Fruit fly (Drosophila melanogaster) whole organism, embryonic: ENCODE measurements around the gene CG3149.

Source experiments
- CG10366 ChIP-seq: fragments of 200-800 bp; sonication (Bioruptor generic); IDR thresholded peaks from 2 replicates; pipeline ENCODE4 v1.3.6; 2022; ENCODE audit warnings: missing biosample characterization, missing genetic modification characterization
- CG12659 ChIP-seq: fragments of 200-800 bp; sonication (Bioruptor generic); optimal IDR thresholded peaks from 3 replicates; lab custom pipeline; 2017; ENCODE audit warnings: mild to moderate bottlenecking, missing biosample characterization, missing genetic modification reagents, missing genetic modification characterization
- CG13624 ChIP-seq: fragments of 200-800 bp; sonication (Bioruptor generic); optimal IDR thresholded peaks from 2 replicates; lab custom pipeline; 2016; ENCODE audit warnings: missing biosample characterization, missing genetic modification characterization
- CG15269 ChIP-seq: fragments of 200-800 bp; sonication (Bioruptor generic); optimal IDR thresholded peaks from 2 replicates; lab custom pipeline; 2018; ENCODE audit warnings: missing biosample characterization, mild to moderate bottlenecking, missing genetic modification characterization, moderate library complexity
- CG16863 ChIP-seq: fragments of 200-800 bp; sonication (Bioruptor generic); optimal IDR thresholded peaks from 3 replicates; lab custom pipeline; 2016; ENCODE audit warnings: missing biosample characterization, missing genetic modification characterization
- CG30403 ChIP-seq: fragments of 200-800 bp; sonication (Bioruptor generic); optimal IDR thresholded peaks from 3 replicates; lab custom pipeline; 2016; ENCODE audit warnings: missing biosample characterization, missing genetic modification characterization
- CG32532 ChIP-seq: fragments of 200-800 bp; sonication (Bioruptor generic); IDR thresholded peaks from 2 replicates; pipeline ENCODE4 v1.3.6; 2022; ENCODE audit warnings: missing biosample characterization, missing genetic modification characterization
- CG32772 ChIP-seq: fragments of 200-800 bp; sonication (Bioruptor generic); IDR thresholded peaks from 2 replicates; pipeline ENCODE4 v1.3.6; 2022; ENCODE audit warnings: missing biosample characterization, missing genetic modification characterization
- CG34376 ChIP-seq: fragments of 200-800 bp; sonication (Bioruptor generic); optimal IDR thresholded peaks from 2 replicates; lab custom pipeline; 2018; ENCODE audit warnings: missing biosample characterization, mild to moderate bottlenecking, missing genetic modification characterization
- CG8478 ChIP-seq: fragments of >200 bp; optimal IDR thresholded peaks from 2 replicates; lab custom pipeline; 2018
- Camta ChIP-seq: fragments of 200-800 bp; sonication (Bioruptor generic); optimal IDR thresholded peaks from 2 replicates; lab custom pipeline; 2016; ENCODE audit warnings: missing biosample characterization, missing genetic modification characterization
- D19B ChIP-seq: fragments of 200-800 bp; sonication (Bioruptor generic); optimal IDR thresholded peaks from 2 replicates; lab custom pipeline; 2017; ENCODE audit warnings: missing biosample characterization, mild to moderate bottlenecking, missing genetic modification characterization
- Dip3 ChIP-seq: fragments of 200-800 bp; sonication (Bioruptor generic); optimal IDR thresholded peaks from 3 replicates; lab custom pipeline; 2016; ENCODE audit warnings: missing biosample characterization, missing genetic modification characterization
- E2f2 ChIP-seq: fragments of 200-800 bp; sonication (Bioruptor generic); IDR thresholded peaks from 2 replicates; pipeline ENCODE4 v1.3.6; 2022; ENCODE audit warnings: missing biosample characterization, missing genetic modification characterization
- ERR ChIP-seq: fragments of 200-800 bp; sonication (Bioruptor generic); optimal IDR thresholded peaks from 2 replicates; lab custom pipeline; 2016; ENCODE audit warnings: missing biosample characterization, missing genetic modification characterization
- Hr51 ChIP-seq, 2 experiments: fragments of 200-800 bp; sonication (Bioruptor generic); optimal IDR thresholded peaks; 2 replicates in 1 of 2; 3 replicates in 1 of 2; lab custom pipeline; 2016 to 2018; ENCODE audit warnings: missing biosample characterization in 2 of 2, missing genetic modification characterization in 2 of 2, mild to moderate bottlenecking in 1 of 2, moderate library complexity in 1 of 2
- Lpt ChIP-seq: fragments of >200 bp; optimal IDR thresholded peaks from 2 replicates; lab custom pipeline; 2018; ENCODE audit warnings: missing biosample characterization, missing genetic modification characterization
- MTF-1 ChIP-seq: fragments of 200-800 bp; sonication (Bioruptor generic); optimal IDR thresholded peaks from 2 replicates; lab custom pipeline; 2018; ENCODE audit warnings: missing biosample characterization, mild to moderate bottlenecking, missing genetic modification characterization, borderline replicate concordance
- NC2β ChIP-seq: fragments of 200-800 bp; sonication (Bioruptor generic); optimal IDR thresholded peaks from 2 replicates; lab custom pipeline; 2016; ENCODE audit warnings: missing biosample characterization, missing genetic modification characterization
- Optix ChIP-seq: fragments of 200-800 bp; sonication (Bioruptor generic); IDR thresholded peaks from 3 replicates; pipeline ENCODE4 v1.3.6; 2022; ENCODE audit warnings: missing biosample characterization, missing genetic modification characterization
- Ptx1 ChIP-seq: fragments of 200-800 bp; sonication (Bioruptor generic); IDR thresholded peaks from 2 replicates; pipeline ENCODE4 v1.3.6; 2022; ENCODE audit warnings: missing biosample characterization, missing genetic modification characterization
- Side ChIP-seq: fragments of 200-800 bp; sonication (Bioruptor generic); optimal IDR thresholded peaks from 2 replicates; lab custom pipeline; 2016; ENCODE audit warnings: missing biosample characterization, missing genetic modification characterization
- aop ChIP-seq: fragments of 200-800 bp; sonication (Bioruptor generic); IDR thresholded peaks from 2 replicates; pipeline ENCODE4 v1.3.6; 2022; ENCODE audit warnings: missing biosample characterization, missing genetic modification characterization
- ara ChIP-seq: fragments of 200-800 bp; sonication (Bioruptor generic); IDR thresholded peaks from 2 replicates; pipeline ENCODE4 v1.3.6; 2022; ENCODE audit warnings: missing biosample characterization, missing genetic modification characterization
- bbx ChIP-seq: fragments of 200-800 bp; sonication (Bioruptor generic); IDR thresholded peaks from 2 replicates; pipeline ENCODE4 v1.3.6; 2022; ENCODE audit warnings: missing biosample characterization, missing genetic modification characterization; ENCODE audit not compliant: partially characterized antibody
- bcd ChIP-seq: fragments of 200-800 bp; sonication (Bioruptor generic); optimal IDR thresholded peaks from 2 replicates; lab custom pipeline; 2017; ENCODE audit warnings: missing biosample characterization, mild to moderate bottlenecking, missing genetic modification characterization
- cato ChIP-seq: fragments of 200-800 bp; sonication (Bioruptor generic); optimal IDR thresholded peaks from 2 replicates; lab custom pipeline; 2016; ENCODE audit warnings: missing biosample characterization, missing genetic modification characterization, borderline replicate concordance
- caup ChIP-seq: fragments of 200-800 bp; sonication (Bioruptor generic); optimal IDR thresholded peaks from 3 replicates; lab custom pipeline; 2017; ENCODE audit warnings: missing biosample characterization, mild to moderate bottlenecking, missing genetic modification characterization, moderate library complexity; ENCODE audit not compliant: severe bottlenecking
- chif ChIP-seq, 2 experiments: fragments of 200-800 bp; sonication (Bioruptor generic); optimal IDR thresholded peaks; 3 replicates each; lab custom pipeline; 2016; ENCODE audit warnings: missing biosample characterization in 2 of 2, missing genetic modification characterization in 2 of 2
- cwo ChIP-seq: fragments of 200-800 bp; sonication (Bioruptor generic); optimal IDR thresholded peaks from 3 replicates; lab custom pipeline; 2017; ENCODE audit warnings: missing biosample characterization, missing genetic modification characterization, mild to moderate bottlenecking, moderate library complexity, missing genetic modification reagents
- dimm ChIP-seq: fragments of 200-800 bp; sonication (Bioruptor generic); IDR thresholded peaks from 2 replicates; pipeline ENCODE4 v1.3.6; 2022; ENCODE audit warnings: missing biosample characterization, missing genetic modification characterization
- hkb ChIP-seq, 2 experiments: fragments of 200-800 bp in 1 of 2; fragments of >200 bp in 1 of 2; sonication (Bioruptor generic) in 1 of 2; IDR thresholded peaks in 1 of 2; optimal IDR thresholded peaks in 1 of 2; 2 replicates each; pipeline versions ENCODE4 v1.3.6 to Lab custom; 2017 to 2022; ENCODE audit warnings: missing biosample characterization in 1 of 2, missing genetic modification characterization in 1 of 2
- insv ChIP-seq, 2 experiments: fragments of 200-800 bp; sonication (Bioruptor generic); optimal IDR thresholded peaks; 3 replicates each; lab custom pipeline; 2016 to 2018; ENCODE audit warnings: missing biosample characterization in 2 of 2, missing genetic modification characterization in 2 of 2
- kni ChIP-seq: fragments of 200-800 bp; sonication (Bioruptor generic); optimal IDR thresholded peaks from 3 replicates; lab custom pipeline; 2017; ENCODE audit warnings: mild to moderate bottlenecking, missing biosample characterization, missing genetic modification reagents, missing genetic modification characterization
- lbe ChIP-seq: fragments of 200-800 bp; sonication (Bioruptor generic); optimal IDR thresholded peaks from 2 replicates; lab custom pipeline; 2016; ENCODE audit warnings: missing biosample characterization, mild to moderate bottlenecking, missing genetic modification characterization
- luna ChIP-seq: fragments of 200-800 bp; sonication (Bioruptor generic); optimal IDR thresholded peaks from 2 replicates; lab custom pipeline; 2016; ENCODE audit warnings: missing biosample characterization, missing genetic modification characterization
- maf-S ChIP-seq: fragments of 200-800 bp; sonication (Bioruptor generic); optimal IDR thresholded peaks from 2 replicates; lab custom pipeline; 2016; ENCODE audit warnings: missing biosample characterization, missing genetic modification characterization
- pfk ChIP-seq: fragments of 200-800 bp; sonication (Bioruptor generic); optimal IDR thresholded peaks from 2 replicates; lab custom pipeline; 2018; ENCODE audit warnings: missing biosample characterization, mild to moderate bottlenecking, missing genetic modification characterization, moderate library complexity
- pnt ChIP-seq: fragments of 200-800 bp; sonication (Bioruptor generic); optimal IDR thresholded peaks from 3 replicates; lab custom pipeline; 2016; ENCODE audit warnings: missing biosample characterization, missing genetic modification characterization
- pros ChIP-seq: fragments of 200-800 bp; sonication (Bioruptor generic); optimal IDR thresholded peaks from 3 replicates; lab custom pipeline; 2019; ENCODE audit warnings: missing biosample characterization, mild to moderate bottlenecking, missing genetic modification characterization, moderate library complexity
- schlank ChIP-seq: fragments of 200-800 bp; sonication (Bioruptor generic); optimal IDR thresholded peaks from 2 replicates; lab custom pipeline; 2018; ENCODE audit warnings: missing biosample characterization, mild to moderate bottlenecking, missing genetic modification characterization
- seq ChIP-seq: fragments of 200-800 bp; sonication (Bioruptor generic); IDR thresholded peaks from 2 replicates; pipeline ENCODE4 v1.3.6; 2022; ENCODE audit warnings: missing biosample characterization, missing genetic modification characterization
- so ChIP-seq: fragments of 200-800 bp; sonication (Bioruptor generic); IDR thresholded peaks from 3 replicates; pipeline ENCODE4 v1.3.6; 2022; ENCODE audit warnings: missing biosample characterization, missing genetic modification characterization
- sr ChIP-seq: fragments of 200-800 bp; sonication (Bioruptor generic); IDR thresholded peaks from 3 replicates; pipeline ENCODE4 v1.3.6; 2022; ENCODE audit warnings: missing biosample characterization, missing genetic modification characterization
- tna ChIP-seq: fragments of 200-800 bp; sonication (Bioruptor generic); IDR thresholded peaks from 2 replicates; pipeline ENCODE4 v1.3.6; 2022; ENCODE audit warnings: missing biosample characterization, missing genetic modification characterization; ENCODE audit not compliant: partially characterized antibody
- ttk ChIP-seq: fragments of 200-800 bp; sonication (Bioruptor generic); IDR thresholded peaks from 2 replicates; pipeline ENCODE4 v2.1.2; 2022; ENCODE audit warnings: missing biosample characterization, missing genetic modification characterization
- tup ChIP-seq: fragments of 200-800 bp; sonication (Bioruptor generic); optimal IDR thresholded peaks from 2 replicates; lab custom pipeline; 2016; ENCODE audit warnings: missing biosample characterization, mild to moderate bottlenecking, missing genetic modification characterization, moderate library complexity
- z ChIP-seq: fragments of 200-800 bp; sonication (Bioruptor generic); IDR thresholded peaks from 3 replicates; pipeline ENCODE4 v1.3.6; 2022; ENCODE audit warnings: missing biosample characterization, missing genetic modification characterization
- zen2 ChIP-seq: fragments of 200-800 bp; sonication (Bioruptor generic); IDR thresholded peaks from 3 replicates; pipeline ENCODE4 v1.3.6; 2022; ENCODE audit warnings: missing biosample characterization, missing genetic modification characterization; ENCODE audit not compliant: partially characterized antibody

The CG3149 gene

dm6 chrX:5696436-5697022 lies 1.5 kb upstream of the CG3149 start (continued):
- peak; percentile 98 for TF ChIP-seq chif (GFP tag; optimal IDR thresholded peaks at IDR 0.05; lab: Kevin White, UChicago)
- peak; percentile 63 for TF ChIP-seq D19B (GFP tag; lab: Kevin White, UChicago)
- peak; percentile 96 for TF ChIP-seq CG32772 (GFP tag; lab: Robert Waterston, UW)
- peak; percentile 96 for TF ChIP-seq ttk (GFP tag; lab: Robert Waterston, UW)
- peak; percentile 94 for TF ChIP-seq seq (GFP tag; lab: Robert Waterston, UW)
- TF ChIP-seq pnt (GFP tag; lab: Kevin White, UChicago) = peak; percentile 99
- peak; percentile 97 for TF ChIP-seq maf-S (GFP tag; lab: Kevin White, UChicago)
- peak; percentile 62 for TF ChIP-seq pros (GFP tag; lab: Kevin White, UChicago)
- TF ChIP-seq bbx = no peak
- peak; percentile 93 for TF ChIP-seq Dip3 (GFP tag; lab: Kevin White, UChicago)
- no peak for TF ChIP-seq Lpt (GFP tag; lab: Kevin White, UChicago)
- TF ChIP-seq E2f2 (GFP tag; lab: Robert Waterston, UW) = peak; percentile 77; the same call in 1 of the 2 replicates
- TF ChIP-seq insv (GFP tag; optimal IDR thresholded peaks at IDR 0.05; lab: Kevin White, UChicago) = peak; percentile 50 to 69
- TF ChIP-seq pfk (GFP tag; lab: Kevin White, UChicago) = peak; percentile 36
- peak; percentile 97 for TF ChIP-seq Camta
- TF ChIP-seq cwo (GFP tag; lab: Kevin White, UChicago) = peak; percentile 88
- peak; percentile 96 for TF ChIP-seq Optix (GFP tag; lab: Robert Waterston, UW)
- peak; percentile 96 for TF ChIP-seq bcd (GFP tag; lab: Kevin White, UChicago)
- TF ChIP-seq tup (GFP tag; lab: Kevin White, UChicago) = peak; percentile 97
- peak; percentile 94 for TF ChIP-seq lbe
- TF ChIP-seq dimm (GFP tag; lab: Robert Waterston, UW) = peak; percentile 86
- peak; percentile 98 for TF ChIP-seq CG16863
- TF ChIP-seq caup (GFP tag; lab: Kevin White, UChicago) = peak; percentile 93
- peak; percentile 92 for TF ChIP-seq cato (GFP tag; lab: Kevin White, UChicago)
- TF ChIP-seq aop = peak; percentile 94
- TF ChIP-seq so (GFP tag; lab: Robert Waterston, UW) = peak; percentile 94
- TF ChIP-seq NC2β (GFP tag; lab: Kevin White, UChicago) = peak; percentile 96
- TF ChIP-seq Side (GFP tag; lab: Kevin White, UChicago) = peak; percentile 98
- TF ChIP-seq MTF-1 (GFP tag; lab: Kevin White, UChicago) = peak; percentile 87
- peak; percentile 56; the same call in 1 of the 3 replicates for TF ChIP-seq z (GFP tag; lab: Robert Waterston, UW)
- peak; percentile 79 for TF ChIP-seq CG34376 (GFP tag; lab: Kevin White, UChicago)
- TF ChIP-seq Hr51 (GFP tag; optimal IDR thresholded peaks at IDR 0.05; lab: Kevin White, UChicago) = peak; percentile 93 to 96
- peak; percentile 82 for TF ChIP-seq schlank
- TF ChIP-seq tna = no peak
- no peak for TF ChIP-seq zen2 (GFP tag; lab: Robert Waterston, UW)
- TF ChIP-seq hkb (optimal IDR thresholded peaks at IDR 0.05; lab: Kevin White, UChicago) = no peak
- peak; percentile 96 for TF ChIP-seq hkb (GFP tag; IDR thresholded peaks at IDR 0.05; lab: Robert Waterston, UW)
- TF ChIP-seq ERR (GFP tag; lab: Kevin White, UChicago) = peak; percentile 97
- TF ChIP-seq sr (GFP tag; lab: Robert Waterston, UW) = peak; percentile 91
- peak; percentile 96 for TF ChIP-seq Ptx1 (GFP tag; lab: Robert Waterston, UW)
- TF ChIP-seq CG30403 (GFP tag; lab: Kevin White, UChicago) = peak; percentile 97
- no peak for TF ChIP-seq CG8478 (lab: Kevin White, UChicago)
- TF ChIP-seq CG12659 (GFP tag; lab: Kevin White, UChicago) = peak; percentile 96
- TF ChIP-seq CG32532 = peak; percentile 90
- TF ChIP-seq CG15269 (tag; lab: Kevin White, UChicago) = peak; percentile 96
- peak; percentile 87 for TF ChIP-seq luna (GFP tag; lab: Kevin White, UChicago)
- TF ChIP-seq CG10366 (GFP tag; lab: Robert Waterston, UW) = peak; percentile 94
- peak; percentile 97 for TF ChIP-seq CG13624 (GFP tag; lab: Kevin White, UChicago)
- TF ChIP-seq ara (GFP tag; lab: Robert Waterston, UW) = peak; percentile 98
- TF ChIP-seq kni (GFP tag; lab: Kevin White, UChicago) = peak; percentile 87
